Fruit fly (Drosophila melanogaster): ENCODE measurements around the gene Srp19.

DNA sequence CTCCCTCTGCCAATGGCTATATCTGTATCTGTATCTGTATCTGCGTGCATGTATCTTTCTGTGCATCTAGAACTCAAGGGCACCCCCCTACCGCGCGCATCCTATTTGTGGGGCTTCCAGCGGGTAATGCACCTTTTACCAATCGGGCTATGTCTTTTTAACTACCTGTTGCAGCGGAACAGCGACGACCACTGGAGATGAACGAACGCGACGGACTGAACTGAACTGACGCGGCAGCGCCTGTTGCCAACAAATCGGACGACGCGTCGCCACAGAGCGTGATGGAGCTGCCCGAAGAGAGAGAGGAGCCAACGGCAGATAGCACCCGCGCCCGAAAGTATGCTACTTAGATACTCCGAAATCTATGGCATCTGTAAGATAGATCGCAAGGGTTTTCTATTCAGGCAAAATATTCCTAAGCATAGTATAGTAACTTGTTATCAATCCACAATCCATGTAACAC lies 2.8 kb downstream of the Srp19 start, which contains the start of gene Cln7:
- TF ChIP-seq CG8478 (optimal IDR thresholded peaks at IDR 0.05) = no peak
- no peak for TF ChIP-seq CTCF (optimal IDR thresholded peaks at IDR 0.05)

Measured in S2 (cell line).